Fruit fly (Drosophila melanogaster) whole organism, embryonic: Measurements from ENCODE around the gene SCaMC.

Experiments
- Abd-B ChIP-seq: fragments of 200-800 bp; sonication (Bioruptor generic); optimal IDR thresholded peaks from 2 replicates; lab custom pipeline; 2018; ENCODE audit warnings: missing biosample characterization, mild to moderate bottlenecking, missing genetic modification characterization, moderate library complexity
- B-H2 ChIP-seq: fragments of 200-800 bp; sonication (Bioruptor generic); optimal IDR thresholded peaks from 2 replicates; lab custom pipeline; 2018; ENCODE audit warnings: missing biosample characterization, mild to moderate bottlenecking, missing genetic modification characterization
- BEAF-32 ChIP-seq: fragments of 200-800 bp; sonication (Bioruptor generic); optimal IDR thresholded peaks from 3 replicates; lab custom pipeline; 2017; ENCODE audit warnings: missing biosample characterization, missing genetic modification characterization, mild to moderate bottlenecking, moderate library complexity, missing genetic modification reagents
- Bgb ChIP-seq: fragments of 200-800 bp; sonication (Bioruptor generic); IDR thresholded peaks from 2 replicates; pipeline ENCODE4 v1.3.6; 2022; ENCODE audit warnings: missing biosample characterization, missing genetic modification characterization; ENCODE audit not compliant: partially characterized antibody
- CG10209 ChIP-seq: fragments of 200-800 bp; sonication (Bioruptor generic); optimal IDR thresholded peaks from 3 replicates; lab custom pipeline; 2017; ENCODE audit warnings: missing biosample characterization, mild to moderate bottlenecking, missing genetic modification characterization, missing genetic modification reagents
- CG10366 ChIP-seq: fragments of 200-800 bp; sonication (Bioruptor generic); IDR thresholded peaks from 2 replicates; pipeline ENCODE4 v1.3.6; 2022; ENCODE audit warnings: missing biosample characterization, missing genetic modification characterization
- CG13123 ChIP-seq: fragments of 200-800 bp; sonication (Bioruptor generic); optimal IDR thresholded peaks from 2 replicates; lab custom pipeline; 2016; ENCODE audit warnings: missing biosample characterization, missing genetic modification characterization
- CG13775 ChIP-seq: fragments of 200-800 bp; sonication (Bioruptor generic); optimal IDR thresholded peaks from 3 replicates; lab custom pipeline; 2017; ENCODE audit warnings: missing biosample characterization, mild to moderate bottlenecking, missing genetic modification characterization
- CG18476 ChIP-seq: fragments of 200-800 bp; sonication (Bioruptor generic); optimal IDR thresholded peaks from 2 replicates; lab custom pipeline; 2016; ENCODE audit warnings: missing biosample characterization, mild to moderate bottlenecking, missing genetic modification characterization
- CG2116 ChIP-seq: fragments of 200-800 bp; sonication (Bioruptor generic); optimal IDR thresholded peaks from 3 replicates; lab custom pipeline; 2018; ENCODE audit warnings: missing biosample characterization, mild to moderate bottlenecking, missing genetic modification characterization
- CG2199 ChIP-seq: fragments of 200-800 bp; sonication (Bioruptor generic); IDR thresholded peaks from 3 replicates; pipeline ENCODE4 v1.3.6; 2022; ENCODE audit warnings: missing biosample characterization, missing genetic modification characterization
- CG2202 ChIP-seq: fragments of 200-800 bp; sonication (Bioruptor generic); optimal IDR thresholded peaks from 2 replicates; lab custom pipeline; 2018; ENCODE audit warnings: missing biosample characterization, mild to moderate bottlenecking, missing genetic modification characterization
- CG2678 ChIP-seq: fragments of 200-800 bp; sonication (Bioruptor generic); optimal IDR thresholded peaks from 3 replicates; lab custom pipeline; 2019; ENCODE audit warnings: missing biosample characterization, mild to moderate bottlenecking, missing genetic modification characterization, moderate library complexity
- CG3065 ChIP-seq: fragments of 200-800 bp; sonication (Bioruptor generic); optimal IDR thresholded peaks from 2 replicates; lab custom pipeline; 2016; ENCODE audit warnings: missing biosample characterization, missing genetic modification characterization
- CG5245 ChIP-seq: fragments of 200-800 bp; sonication (Bioruptor generic); optimal IDR thresholded peaks from 3 replicates; lab custom pipeline; 2016; ENCODE audit warnings: missing biosample characterization, missing genetic modification characterization
- CG6272 ChIP-seq: fragments of 200-800 bp; sonication (Bioruptor generic); IDR thresholded peaks from 2 replicates; pipeline ENCODE4 v1.3.6; 2022; ENCODE audit warnings: missing biosample characterization, missing genetic modification characterization
- CG7928 ChIP-seq: fragments of 200-800 bp; sonication (Bioruptor generic); optimal IDR thresholded peaks from 2 replicates; lab custom pipeline; 2017; ENCODE audit warnings: missing biosample characterization, mild to moderate bottlenecking, missing genetic modification characterization
- CG8290 ChIP-seq, 3 experiments: fragments of 200-800 bp; sonication (Bioruptor generic); optimal IDR thresholded peaks; 2 replicates each; lab custom pipeline; 2016 to 2019; ENCODE audit warnings: missing biosample characterization in 3 of 3, missing genetic modification characterization in 3 of 3, mild to moderate bottlenecking in 2 of 3, moderate library complexity in 1 of 3
- CoRest ChIP-seq: fragments of 200-800 bp; sonication (Bioruptor generic); optimal IDR thresholded peaks from 3 replicates; lab custom pipeline; 2018; ENCODE audit warnings: missing biosample characterization, mild to moderate bottlenecking, missing genetic modification characterization, moderate library complexity
- Deaf1 ChIP-seq: fragments of 200-800 bp; optimal IDR thresholded peaks from 3 replicates; lab custom pipeline; 2019; ENCODE audit warnings: missing biosample characterization, mild to moderate bottlenecking, missing genetic modification characterization, moderate library complexity
- E2f1 ChIP-seq: fragments of 200-800 bp; sonication (Bioruptor generic); IDR thresholded peaks from 2 replicates; pipeline ENCODE4 v1.3.6; 2022; ENCODE audit warnings: missing biosample characterization, missing genetic modification characterization
- Fer1 ChIP-seq: fragments of 200-800 bp; sonication (Bioruptor generic); optimal IDR thresholded peaks from 2 replicates; lab custom pipeline; 2017; ENCODE audit warnings: missing biosample characterization, mild to moderate bottlenecking, missing genetic modification characterization
- H2.0 ChIP-seq: fragments of 200-800 bp; sonication (Bioruptor generic); IDR thresholded peaks from 2 replicates; pipeline ENCODE4 v1.3.6; 2022; ENCODE audit warnings: missing biosample characterization, missing genetic modification characterization
- Hmr ChIP-seq: fragments of 200-800 bp; sonication (Bioruptor generic); optimal IDR thresholded peaks from 3 replicates; lab custom pipeline; 2017; ENCODE audit warnings: mild to moderate bottlenecking, missing biosample characterization, missing genetic modification reagents, missing genetic modification characterization
- Lhr ChIP-seq: fragments of 200-800 bp; sonication (Bioruptor generic); optimal IDR thresholded peaks from 3 replicates; lab custom pipeline; 2017; ENCODE audit warnings: mild to moderate bottlenecking, missing biosample characterization, missing genetic modification reagents, missing genetic modification characterization
- Opbp ChIP-seq: fragments of 200-800 bp; sonication (Bioruptor generic); IDR thresholded peaks from 3 replicates; pipeline ENCODE4 v1.3.6; 2022; ENCODE audit warnings: missing biosample characterization, missing genetic modification characterization; ENCODE audit not compliant: partially characterized antibody
- Rx ChIP-seq: fragments of 200-800 bp; sonication (Bioruptor generic); IDR thresholded peaks from 2 replicates; pipeline ENCODE4 v1.3.6; 2022; ENCODE audit warnings: missing biosample characterization, missing genetic modification characterization
- Scr ChIP-seq: fragments of 200-800 bp; sonication (Bioruptor generic); IDR thresholded peaks from 2 replicates; pipeline ENCODE4 v1.3.6; 2022; ENCODE audit warnings: missing biosample characterization, missing genetic modification characterization; ENCODE audit not compliant: partially characterized antibody
- Six4 ChIP-seq: fragments of 200-800 bp; sonication (Bioruptor generic); optimal IDR thresholded peaks from 2 replicates; lab custom pipeline; 2016; ENCODE audit warnings: missing biosample characterization, missing genetic modification characterization
- Ssrp ChIP-seq: fragments of 200-800 bp; sonication (Bioruptor generic); optimal IDR thresholded peaks from 2 replicates; lab custom pipeline; 2018; ENCODE audit warnings: missing biosample characterization, mild to moderate bottlenecking, missing genetic modification characterization, moderate library complexity
- cas ChIP-seq: fragments of 200-800 bp; sonication (Bioruptor generic); IDR thresholded peaks from 2 replicates; pipeline ENCODE4 v1.3.6; 2022; ENCODE audit warnings: missing biosample characterization, missing genetic modification characterization
- cwo ChIP-seq: fragments of 200-800 bp; sonication (Bioruptor generic); optimal IDR thresholded peaks from 3 replicates; lab custom pipeline; 2017; ENCODE audit warnings: missing biosample characterization, missing genetic modification characterization, mild to moderate bottlenecking, moderate library complexity, missing genetic modification reagents
- fd64A ChIP-seq: fragments of 200-800 bp; sonication (Bioruptor generic); optimal IDR thresholded peaks from 3 replicates; lab custom pipeline; 2018; ENCODE audit warnings: missing biosample characterization, mild to moderate bottlenecking, missing genetic modification characterization
- gcm2 ChIP-seq: fragments of 200-800 bp; sonication (Bioruptor generic); optimal IDR thresholded peaks from 2 replicates; lab custom pipeline; 2016; ENCODE audit warnings: missing biosample characterization, missing genetic modification characterization
- gfzf ChIP-seq: fragments of 200-800 bp; sonication (Bioruptor generic); optimal IDR thresholded peaks from 2 replicates; lab custom pipeline; 2016; ENCODE audit warnings: missing biosample characterization, mild to moderate bottlenecking, missing genetic modification characterization, moderate library complexity
- lov ChIP-seq, 2 experiments: fragments of 200-800 bp in 1 of 2; fragments of >200 bp in 1 of 2; sonication (Bioruptor generic) in 1 of 2; IDR thresholded peaks in 1 of 2; optimal IDR thresholded peaks in 1 of 2; 2 replicates in 1 of 2; 3 replicates in 1 of 2; pipeline versions ENCODE4 v1.3.6 to Lab custom; 2017 to 2022; ENCODE audit warnings: missing biosample characterization in 1 of 2, missing genetic modification characterization in 1 of 2
- odd ChIP-seq: fragments of 200-800 bp; sonication (Bioruptor generic); optimal IDR thresholded peaks from 2 replicates; lab custom pipeline; 2017; ENCODE audit warnings: missing biosample characterization, mild to moderate bottlenecking, missing genetic modification characterization
- p53 ChIP-seq: fragments of 200-800 bp; sonication (Bioruptor generic); optimal IDR thresholded peaks from 2 replicates; lab custom pipeline; 2016; ENCODE audit warnings: missing biosample characterization, missing genetic modification characterization
- pho ChIP-seq: fragments of 200-800 bp; sonication (Bioruptor generic); optimal IDR thresholded peaks from 2 replicates; lab custom pipeline; 2016; ENCODE audit warnings: missing biosample characterization, missing genetic modification characterization
- pita ChIP-seq: fragments of 200-800 bp; sonication (Bioruptor generic); optimal IDR thresholded peaks from 2 replicates; lab custom pipeline; 2017; ENCODE audit warnings: missing biosample characterization, mild to moderate bottlenecking, missing genetic modification characterization
- pum ChIP-seq: fragments of 200-800 bp; sonication (Bioruptor generic); optimal IDR thresholded peaks from 2 replicates; lab custom pipeline; 2016; ENCODE audit warnings: missing biosample characterization, missing genetic modification characterization
- sd ChIP-seq: fragments of 200-800 bp; sonication (Bioruptor generic); optimal IDR thresholded peaks from 3 replicates; lab custom pipeline; 2018; ENCODE audit warnings: missing biosample characterization, mild to moderate bottlenecking, missing genetic modification characterization, moderate library complexity
- slou ChIP-seq: fragments of 200-800 bp; sonication (Bioruptor generic); optimal IDR thresholded peaks from 3 replicates; lab custom pipeline; 2016; ENCODE audit warnings: missing biosample characterization, missing genetic modification characterization
- sna ChIP-seq: fragments of 200-800 bp; sonication (Bioruptor generic); IDR thresholded peaks from 2 replicates; pipeline ENCODE4 v1.3.6; 2022; ENCODE audit warnings: missing biosample characterization, missing genetic modification characterization; ENCODE audit not compliant: partially characterized antibody
- tll ChIP-seq, 2 experiments: fragments of 200-800 bp in 1 of 2; fragments of >200 bp in 1 of 2; sonication (Bioruptor generic) in 1 of 2; optimal IDR thresholded peaks; 2 replicates each; lab custom pipeline; 2017 to 2019; ENCODE audit warnings: missing biosample characterization in 2 of 2, missing genetic modification characterization in 2 of 2, mild to moderate bottlenecking in 1 of 2, moderate library complexity in 1 of 2
- trem ChIP-seq: fragments of 200-800 bp; optimal IDR thresholded peaks from 3 replicates; lab custom pipeline; 2019; ENCODE audit warnings: missing biosample characterization, mild to moderate bottlenecking, missing genetic modification characterization, moderate library complexity
- yki ChIP-seq: fragments of >200 bp; optimal IDR thresholded peaks from 3 replicates; lab custom pipeline; 2018

Gene SCaMC

dm6 chr3L:12414189-12414964 lies at the start of gene SCaMC (continued):
- TF ChIP-seq tll (GFP tag; optimal IDR thresholded peaks at IDR 0.05; lab: Kevin White, UChicago) (peak in 1 of 2 experiments; percentile 16), cwo (GFP tag; lab: Kevin White, UChicago) (no peak), BEAF-32 (GFP tag; lab: Kevin White, UChicago) (peak; percentile 54), CG5245 (GFP tag; lab: Kevin White, UChicago) (no peak), Abd-B (peak; percentile 30), CG2116 (GFP tag; lab: Kevin White, UChicago) (peak; percentile 58), Six4 (GFP tag; lab: Kevin White, UChicago) (no peak), CG13775 (GFP tag; lab: Kevin White, UChicago) (no peak), Hmr (no peak), Bgb (peak; percentile 43; the same call in 1 of the 2 replicates), trem (peak; percentile 80), CG10366 (GFP tag; lab: Robert Waterston, UW) (no peak), pita (peak; percentile 73), CG2678 (tag; lab: Kevin White, UChicago) (no peak), gcm2 (no peak), Rx (GFP tag; lab: Robert Waterston, UW) (no peak), yki (lab: Kevin White, UChicago) (no peak), lov (optimal IDR thresholded peaks at IDR 0.05; lab: Kevin White, UChicago) (no peak), lov (GFP tag; IDR thresholded peaks at IDR 0.05; lab: Robert Waterston, UW) (no peak), CG13123 (GFP tag; lab: Kevin White, UChicago) (peak; percentile 15), Lhr (GFP tag; lab: Kevin White, UChicago) (peak; percentile 91), CoRest (tag; lab: Kevin White, UChicago) (peak; percentile 59), Scr (GFP tag; lab: Robert Waterston, UW) (no peak), Opbp (GFP tag; lab: Robert Waterston, UW) (peak; percentile 62; the same call in 2 of the 3 replicates), CG7928 (GFP tag; lab: Kevin White, UChicago) (no peak), CG18476 (no peak), odd (no peak), Deaf1 (tag; lab: Kevin White, UChicago) (no peak), H2.0 (no peak), fd64A (GFP tag; lab: Kevin White, UChicago) (no peak), CG8290 (GFP tag; optimal IDR thresholded peaks at IDR 0.05; lab: Kevin White, UChicago) (peak; percentile 34), CG8290 (tag; optimal IDR thresholded peaks at IDR 0.05; lab: Kevin White, UChicago) (no peak), CG3065 (GFP tag; lab: Kevin White, UChicago) (no peak), sd (tag; lab: Kevin White, UChicago) (peak; percentile 87), CG2202 (tag; lab: Kevin White, UChicago) (no peak), gfzf (peak; percentile 99), E2f1 (GFP tag; lab: Robert Waterston, UW) (no peak), cas (GFP tag; lab: Robert Waterston, UW) (no peak), pho (GFP tag; lab: Kevin White, UChicago) (no peak), B-H2 (peak; percentile 24), p53 (GFP tag; lab: Kevin White, UChicago) (peak; percentile 63), Fer1 (no peak), pum (no peak), CG10209 (GFP tag; lab: Kevin White, UChicago) (no peak), CG6272 (no peak), CG2199 (GFP tag; lab: Robert Waterston, UW) (no peak), slou (GFP tag; lab: Kevin White, UChicago) (no peak), sna (GFP tag; lab: Robert Waterston, UW) (no peak), Ssrp (no peak)
